Fruit fly (Drosophila melanogaster): Measurements from ENCODE around the gene Lamtor5.
A peak's percentile ranks its signal among the peaks of the same experiment; 100 is the strongest.

The Lamtor5 gene

DNA sequence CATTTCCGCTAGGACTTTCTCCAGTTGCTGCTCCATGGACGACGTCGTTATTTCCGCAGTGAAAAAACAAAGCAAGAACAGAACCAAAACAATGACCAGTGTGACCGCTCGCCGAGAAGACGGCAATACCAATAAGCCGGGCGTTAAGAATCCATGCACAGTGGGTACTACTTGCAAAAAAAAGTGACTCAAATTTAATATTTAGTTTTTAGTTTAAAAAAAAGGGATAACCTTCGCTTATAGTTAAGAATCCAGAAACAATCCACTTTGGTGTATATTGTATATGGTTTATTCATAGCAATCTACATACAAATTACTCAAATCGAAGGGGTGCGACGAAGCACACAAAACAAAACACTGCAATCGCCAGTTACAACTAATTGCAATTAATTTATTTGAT is at the start of gene Lamtor5:
Gene Lamtor5, minus strand, starts transcription at position 105 of the 400 bp plus-strand sequence.
- peak; percentile 24 for TF ChIP-seq noc (tag; optimal IDR thresholded peaks at IDR 0.05)

- peak; percentile 71 for TF ChIP-seq noc (tag; optimal IDR thresholded peaks at IDR 0.05)
These were observed 49.0 kb upstream of the Lamtor5 start, which contains the start of gene mip130 for dm6 chrX:1907727-1908264. Gene mip130 (plus strand): TSS chrX:1908239.

DNA sequence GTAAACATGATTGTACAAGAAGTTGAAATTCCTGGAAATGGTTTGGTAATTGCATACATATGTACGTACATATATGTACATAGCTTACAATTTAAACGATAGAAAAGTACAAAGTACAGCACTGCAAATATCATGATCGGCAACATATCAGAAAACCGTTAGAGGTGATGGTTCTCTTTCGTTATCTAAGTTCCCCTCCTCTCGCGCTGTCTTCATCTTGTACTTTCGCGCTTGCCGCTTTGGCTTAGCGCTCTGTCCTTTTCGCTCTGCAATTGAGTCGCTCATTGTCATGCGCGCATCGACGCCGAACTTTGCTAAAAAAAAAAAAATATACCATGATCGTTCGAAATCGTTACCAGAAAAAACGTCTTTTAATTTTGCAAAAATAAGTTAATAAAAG is 45.2 kb upstream of the Lamtor5 start:
- TF ChIP-seq noc (tag; optimal IDR thresholded peaks at IDR 0.05) = no peak

DNA sequence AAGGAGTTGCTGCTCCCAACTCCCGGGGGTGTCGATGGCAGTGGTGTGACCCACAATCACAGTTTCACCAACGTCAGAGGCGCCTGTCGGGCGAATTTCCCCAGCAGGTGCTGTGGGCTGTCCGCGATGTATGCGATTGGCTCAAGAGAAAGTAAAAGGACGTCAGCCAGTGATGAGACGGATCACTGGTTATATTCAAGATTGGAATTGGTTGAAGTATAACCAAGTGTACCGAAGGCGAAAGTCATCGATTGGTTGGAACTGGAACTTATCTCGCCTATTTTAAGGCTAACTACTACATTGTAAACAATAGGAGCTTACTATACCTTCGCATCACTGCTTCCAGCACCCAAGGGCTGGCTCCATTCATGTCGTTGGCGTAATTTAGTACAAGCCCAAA is 44.3 kb upstream of the Lamtor5 start, which contains the start of gene CG32801:
Gene CG32801, minus strand, starts transcription at position 101 of the 400 bp plus-strand sequence.
- TF ChIP-seq noc (tag; optimal IDR thresholded peaks at IDR 0.05) = no peak

DNA sequence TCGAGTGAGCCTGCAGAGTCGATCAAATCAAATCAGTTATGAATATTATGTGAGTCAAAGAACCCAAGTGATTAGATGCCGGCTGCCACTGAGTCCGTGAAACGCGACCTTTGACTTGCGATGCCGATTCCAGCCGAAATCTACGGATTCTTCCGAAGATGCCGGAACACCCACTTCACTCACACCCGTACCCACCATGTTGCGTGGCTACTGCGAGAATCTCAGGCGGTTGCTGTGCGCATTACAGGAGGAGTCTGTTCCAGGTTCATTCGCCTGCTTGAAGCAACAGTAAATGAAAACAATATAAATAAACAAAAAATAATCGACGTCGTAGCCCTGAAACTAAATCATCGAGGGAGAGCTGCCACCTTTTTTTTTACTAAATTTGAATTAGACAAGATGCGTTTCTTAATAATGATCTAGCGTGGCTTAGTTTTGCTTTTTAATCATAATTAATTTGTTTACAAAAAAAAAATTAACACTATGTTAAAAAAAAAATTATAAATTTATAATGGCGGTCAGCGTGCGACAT is 42.9 kb upstream of the Lamtor5 start, which contains the start of gene Ldaf1:
Gene Ldaf1, minus strand, starts transcription at position 307 of the 532 bp plus-strand sequence.
- TF ChIP-seq noc (tag; optimal IDR thresholded peaks at IDR 0.05) = no peak

DNA sequence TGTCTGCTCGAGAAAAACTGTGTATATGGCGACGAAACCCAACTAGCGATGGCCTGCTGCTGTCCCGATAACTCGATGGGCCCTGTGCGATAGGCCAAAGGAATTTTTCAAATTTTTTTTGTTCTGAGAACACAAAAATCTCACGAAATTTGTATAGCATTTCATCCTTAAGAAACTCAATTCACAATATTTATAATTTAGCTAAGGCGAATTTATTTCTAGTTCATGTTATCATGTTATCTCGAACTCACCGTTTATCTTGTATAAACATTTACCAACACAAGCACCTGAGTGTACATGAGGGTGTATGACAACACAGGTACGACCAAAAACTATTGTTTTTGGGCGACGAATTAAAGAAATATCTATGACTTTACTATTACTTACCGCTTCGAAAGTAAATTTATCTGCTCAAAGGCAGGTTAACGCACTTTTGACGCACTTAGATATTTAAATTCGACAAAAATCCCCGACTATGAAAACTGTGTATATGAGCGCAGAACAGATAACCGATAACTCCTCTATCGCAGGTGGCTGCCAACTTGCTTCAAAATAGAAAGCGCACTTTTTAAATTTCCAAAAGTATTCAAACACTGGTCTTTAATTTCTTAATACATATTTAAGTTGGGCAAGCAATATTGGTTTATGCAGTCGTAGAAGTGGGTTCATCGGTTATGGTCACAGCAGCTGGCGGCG is 41.5 kb upstream of the Lamtor5 start, which contains the start of gene arm:
Gene arm, minus strand, starts transcription at position 524 of the 696 bp plus-strand sequence.
- TF ChIP-seq noc (tag; optimal IDR thresholded peaks at IDR 0.05) = peak; percentile 26

dm6 chrX:1899445-1900085 is 40.8 kb upstream of the Lamtor5 start:
- no peak for TF ChIP-seq noc (tag; optimal IDR thresholded peaks at IDR 0.05)

- no peak for TF ChIP-seq noc (tag; optimal IDR thresholded peaks at IDR 0.05)
These were observed 38.6 kb upstream of the Lamtor5 start for dm6 chrX:1897384-1897783.

- TF ChIP-seq noc (tag; optimal IDR thresholded peaks at IDR 0.05) = no peak
These were observed 34.8 kb upstream of the Lamtor5 start for dm6 chrX:1893532-1893931.

dm6 chrX:1889926-1890325 is 31.2 kb upstream of the Lamtor5 start, which contains the start of the genes trr and mRpL16:
Gene trr (minus strand): TSS chrX:1889950.
Gene mRpL16 (plus strand): TSS chrX:1890256.
- no peak for TF ChIP-seq noc (tag; optimal IDR thresholded peaks at IDR 0.05)

dm6 chrX:1880779-1881178 is 22.0 kb upstream of the Lamtor5 start:
- no peak for TF ChIP-seq noc (tag; optimal IDR thresholded peaks at IDR 0.05)

DNA sequence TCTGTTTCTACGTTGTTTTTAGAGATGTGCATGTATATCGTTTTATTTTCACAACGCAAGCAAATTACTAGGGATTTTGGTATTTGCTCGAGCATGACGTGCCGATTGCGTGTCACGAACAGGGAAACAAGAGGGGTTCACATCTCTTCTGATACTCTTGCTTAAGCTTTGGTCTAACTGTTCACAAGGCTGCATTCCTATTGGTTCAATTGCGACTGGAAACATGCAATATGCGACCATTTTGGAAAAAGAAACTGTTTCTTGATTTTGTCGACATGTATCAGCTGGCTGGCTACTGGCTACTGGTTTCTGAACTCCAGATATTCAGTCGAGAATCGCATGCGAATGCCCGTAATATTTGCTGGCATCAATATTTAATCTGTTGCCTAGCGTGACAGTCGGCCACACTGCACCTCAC is 21.4 kb upstream of the Lamtor5 start, which contains the start of gene Coa8:
Gene Coa8, plus strand, starts transcription at position 144 of the 418 bp plus-strand sequence.
- peak; percentile 47 for TF ChIP-seq noc (tag; optimal IDR thresholded peaks at IDR 0.05)

- peak; percentile 72 for TF ChIP-seq noc (tag; optimal IDR thresholded peaks at IDR 0.05)
These were observed 20.9 kb upstream of the Lamtor5 start, which contains the start of gene CG14818 for dm6 chrX:1879606-1880110. Gene CG14818 (minus strand): TSS chrX:1879774.

dm6 chrX:1877107-1877736 is 18.5 kb upstream of the Lamtor5 start, which contains the start of the genes CG14817 and CG14805:
Gene CG14817 (minus strand): TSS chrX:1877270.
Gene CG14805 (plus strand): TSS chrX:1877317.
- TF ChIP-seq noc (tag; optimal IDR thresholded peaks at IDR 0.05) = peak; percentile 51

dm6 chrX:1873515-1874126 is 14.8 kb upstream of the Lamtor5 start, which contains the start of the genes Pgam5 and Vps26:
Gene Pgam5 (minus strand): TSS chrX:1873565.
Gene Vps26 (plus strand): TSS chrX:1873853.
- TF ChIP-seq noc (tag; optimal IDR thresholded peaks at IDR 0.05) = no peak
